Worm (Caenorhabditis elegans) whole organism, mixed stage, embryonic: Measurements from ENCODE around the gene prmn-1.

Source experiments
- M03D4.4 ChIP-seq: sonication (generic microtip); optimal IDR thresholded peaks from 2 replicates; lab custom pipeline; 2017; ENCODE audit warnings: mild to moderate bottlenecking, missing genetic modification characterization, missing compliant biosample characterization
- blmp-1 ChIP-seq: fragments of 150-350 bp; optimal IDR thresholded peaks from 2 replicates; lab custom pipeline; 2014; ENCODE audit warnings: missing biosample characterization, missing genetic modification characterization
- ces-1 ChIP-seq: fragments of 150-350 bp; optimal IDR thresholded peaks from 2 replicates; lab custom pipeline; 2014; ENCODE audit warnings: missing biosample characterization, missing genetic modification reagents, missing genetic modification characterization
- elt-1 ChIP-seq: sonication (generic microtip); optimal IDR thresholded peaks from 2 replicates; lab custom pipeline; 2017; ENCODE audit warnings: missing genetic modification characterization, mild to moderate bottlenecking, missing compliant biosample characterization, antibody characterized with exemption, moderate library complexity, borderline replicate concordance; ENCODE audit not compliant: insufficient read depth
- elt-3 ChIP-seq: fragments of 150-350 bp; optimal IDR thresholded peaks from 2 replicates; lab custom pipeline; 2014; ENCODE audit warnings: missing biosample characterization, missing genetic modification characterization
- lin-32 ChIP-seq: fragments of 200-800 bp; sonication (Bioruptor generic); optimal IDR thresholded peaks from 2 replicates; lab custom pipeline; 2018; ENCODE audit warnings: mild to moderate bottlenecking, missing genetic modification characterization, missing compliant biosample characterization
- lsy-2 ChIP-seq: fragments of 150-350 bp; optimal IDR thresholded peaks from 2 replicates; lab custom pipeline; 2014; ENCODE audit warnings: missing biosample characterization, missing genetic modification characterization
- mls-2 ChIP-seq: sonication (generic microtip); optimal IDR thresholded peaks from 2 replicates; lab custom pipeline; 2016; ENCODE audit warnings: mild to moderate bottlenecking, missing genetic modification characterization, moderate library complexity, missing compliant biosample characterization
- nhr-237 ChIP-seq: fragments of 150-350 bp; optimal IDR thresholded peaks from 2 replicates; lab custom pipeline; 2014; ENCODE audit warnings: missing biosample characterization, missing genetic modification characterization
- nhr-28 ChIP-seq: fragments of 150-350 bp; optimal IDR thresholded peaks from 2 replicates; lab custom pipeline; 2014; ENCODE audit warnings: missing biosample characterization, missing genetic modification characterization
- nhr-76 ChIP-seq: sonication (generic microtip); optimal IDR thresholded peaks from 2 replicates; lab custom pipeline; 2017; ENCODE audit warnings: missing biosample characterization, missing genetic modification characterization
- unc-62 ChIP-seq: fragments of 150-350 bp; optimal IDR thresholded peaks from 2 replicates; lab custom pipeline; 2014; ENCODE audit warnings: missing biosample characterization, missing genetic modification reagents, missing genetic modification characterization
- ztf-11 ChIP-seq: fragments of 150-350 bp; optimal IDR thresholded peaks from 2 replicates; lab custom pipeline; 2014; ENCODE audit warnings: missing biosample characterization, missing genetic modification characterization

- TF ChIP-seq ztf-11 (tag; lab: Kevin White, UChicago) = no peak
- TF ChIP-seq mls-2 = no peak
- TF ChIP-seq nhr-76 (tag; lab: Kevin White, UChicago) = no peak
- no peak for TF ChIP-seq lin-32 (GFP tag; lab: Kevin White, UChicago)
- TF ChIP-seq blmp-1 (tag; lab: Kevin White, UChicago) = no peak
- no peak for TF ChIP-seq ces-1 (GFP tag; lab: Kevin White, UChicago)
- TF ChIP-seq elt-1 (tag; lab: Kevin White, UChicago) = no peak
- TF ChIP-seq lsy-2 = no peak
- TF ChIP-seq unc-62 (GFP tag; lab: Kevin White, UChicago) = peak; percentile 21
- no peak for TF ChIP-seq elt-3 (tag; lab: Kevin White, UChicago)
- TF ChIP-seq nhr-237 (tag; lab: Kevin White, UChicago) = no peak
- TF ChIP-seq nhr-28 (tag; lab: Kevin White, UChicago) = no peak
- no peak for TF ChIP-seq M03D4.4 (tag; lab: Kevin White, UChicago)
Observed at ce11 chrX:11344899-11345298, 40.0 kb upstream of the prmn-1 start.
